ENCODE assay signal across 4 fruit fly cellular contexts in the genomic region with DNA sequence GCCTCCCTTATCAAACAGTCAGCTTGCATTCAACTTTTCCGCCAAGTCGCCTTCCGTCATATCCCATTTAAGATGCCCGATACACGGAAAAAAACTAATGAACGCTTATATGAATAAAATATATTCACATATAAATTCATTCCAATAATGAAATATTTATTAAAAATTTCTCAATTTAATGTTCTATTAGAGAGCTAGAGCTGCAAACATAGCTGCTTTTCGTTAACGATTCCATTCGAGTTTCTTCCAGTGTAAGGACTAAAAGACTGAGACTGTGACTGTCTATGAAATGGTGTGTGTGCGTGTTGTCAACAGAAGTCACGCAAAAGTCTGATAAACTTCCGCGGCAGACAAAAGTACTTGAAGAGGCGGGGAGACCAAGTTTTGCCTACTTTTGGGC.
A peak's percentile ranks its signal among the peaks of the same experiment; 100 is the strongest.
TF ChIP-seq lines count a peak whose summit lies in the region.

No protein-coding gene starts in this region.

- peak; percentile 0 for TF ChIP-seq CTCF in whole organism, embryonic (GFP tag; optimal IDR thresholded peaks at IDR 0.05; lab: Kevin White, UChicago)

TF ChIP-seq in whole organism, embryonic, 481 proteins besides CTCF, POLR2A, EP300 and RAD21 (continues in another document):
- peak; percentile 83 for TF ChIP-seq lab (GFP tag; optimal IDR thresholded peaks at IDR 0.05; lab: Kevin White, UChicago)
- no peak for TF ChIP-seq CG1647 (GFP tag; optimal IDR thresholded peaks at IDR 0.05; lab: Kevin White, UChicago)
- peak; percentile 6 for TF ChIP-seq dmrt11E (tag; optimal IDR thresholded peaks at IDR 0.05; lab: Kevin White, UChicago)
- peak in 1 of 2 experiments; percentile 54 for TF ChIP-seq bsh (GFP tag; optimal IDR thresholded peaks at IDR 0.05; lab: Kevin White, UChicago)
- no peak for TF ChIP-seq CG7357 (GFP tag; IDR thresholded peaks at IDR 0.05; lab: Robert Waterston, UW)
- TF ChIP-seq CG15011 (GFP tag; optimal IDR thresholded peaks at IDR 0.05; lab: Kevin White, UChicago), result peak; percentile 21
- TF ChIP-seq D (optimal IDR thresholded peaks at IDR 0.05; lab: Kevin White, UChicago), result no peak
- TF ChIP-seq D (GFP tag; optimal IDR thresholded peaks at IDR 0.05; lab: Kevin White, UChicago), result peak; percentile 23
- TF ChIP-seq CG8388 (GFP tag; optimal IDR thresholded peaks at IDR 0.05; lab: Kevin White, UChicago), result peak; percentile 15
- peak; percentile 4 for TF ChIP-seq CG2116 (GFP tag; optimal IDR thresholded peaks at IDR 0.05; lab: Kevin White, UChicago)
- TF ChIP-seq CoRest (tag; optimal IDR thresholded peaks at IDR 0.05; lab: Kevin White, UChicago), result peak; percentile 56
- TF ChIP-seq BtbVII (GFP tag; optimal IDR thresholded peaks at IDR 0.05; lab: Kevin White, UChicago), result peak; percentile 29
- TF ChIP-seq vvl (GFP tag; IDR thresholded peaks at IDR 0.05; lab: Robert Waterston, UW), result peak; percentile 59
- TF ChIP-seq Mad (GFP tag; optimal IDR thresholded peaks at IDR 0.05; lab: Kevin White, UChicago), result no peak
- TF ChIP-seq bbx (GFP tag; IDR thresholded peaks at IDR 0.05; lab: Robert Waterston, UW; ENCODE audit: partially characterized antibody), result no peak
- no peak for TF ChIP-seq ttk (GFP tag; IDR thresholded peaks at IDR 0.05; lab: Robert Waterston, UW)
- TF ChIP-seq C15 (GFP tag; IDR thresholded peaks at IDR 0.05; lab: Robert Waterston, UW), result no peak
- TF ChIP-seq CG6854 (GFP tag; optimal IDR thresholded peaks at IDR 0.05; lab: Kevin White, UChicago), result peak; percentile 30
- no peak for TF ChIP-seq CG33557 (GFP tag; optimal IDR thresholded peaks at IDR 0.05; lab: Kevin White, UChicago)
- TF ChIP-seq fd96Cb (tag; optimal IDR thresholded peaks at IDR 0.05; lab: Kevin White, UChicago), result peak; percentile 35
- TF ChIP-seq Dbx (GFP tag; IDR thresholded peaks at IDR 0.05; lab: Robert Waterston, UW), result peak; percentile 60; the same call in 2 of the 3 replicates

TF ChIP-seq in whole organism, prepupa, 60 proteins besides CTCF, POLR2A, EP300 and RAD21 (continues in another document):
- TF ChIP-seq CG15336 (GFP tag; IDR thresholded peaks at IDR 0.05; lab: Robert Waterston, UW) (peak; percentile 38; the same call in 1 of the 2 replicates), spab (GFP tag; optimal IDR thresholded peaks at IDR 0.05; lab: Kevin White, UChicago) (peak; percentile 5), CG10669 (GFP tag; optimal IDR thresholded peaks at IDR 0.05; lab: Kevin White, UChicago) (peak; percentile 39), CG3919 (GFP tag; optimal IDR thresholded peaks at IDR 0.05; lab: Kevin White, UChicago) (peak; percentile 25), CG4318 (GFP tag; optimal IDR thresholded peaks at IDR 0.05; lab: Kevin White, UChicago) (peak; percentile 9), CG6792 (GFP tag; optimal IDR thresholded peaks at IDR 0.05; lab: Kevin White, UChicago) (peak; percentile 10), OdsH (GFP tag; optimal IDR thresholded peaks at IDR 0.05; lab: Kevin White, UChicago) (peak; percentile 42), CG11762 (GFP tag; optimal IDR thresholded peaks at IDR 0.05; lab: Kevin White, UChicago; ENCODE audit: insufficient read depth) (no peak), CG16779 (tag; optimal IDR thresholded peaks at IDR 0.05; lab: Kevin White, UChicago) (no peak), salr (GFP tag; optimal IDR thresholded peaks at IDR 0.05; lab: Kevin White, UChicago) (peak in 1 of 2 experiments; percentile 13), CG6163 (GFP tag; IDR thresholded peaks at IDR 0.05; lab: Robert Waterston, UW) (0 out of 3 replicates have a peak, but pooled peaks have one; percentile 21), acj6 (GFP tag; optimal IDR thresholded peaks at IDR 0.05; lab: Kevin White, UChicago) (peak; percentile 19), ss (GFP tag; optimal IDR thresholded peaks at IDR 0.05; lab: Kevin White, UChicago) (peak in 1 of 2 experiments; percentile 36), CG6808 (GFP tag; optimal IDR thresholded peaks at IDR 0.05; lab: Kevin White, UChicago) (no peak), pdm3 (GFP tag; optimal IDR thresholded peaks at IDR 0.05; lab: Kevin White, UChicago) (peak; percentile 21), Sox102F (GFP tag; optimal IDR thresholded peaks at IDR 0.05; lab: Kevin White, UChicago) (peak; percentile 0), CG8632 (GFP tag; optimal IDR thresholded peaks at IDR 0.05; lab: Kevin White, UChicago) (peak; percentile 9), Hr4 (GFP tag; optimal IDR thresholded peaks at IDR 0.05; lab: Kevin White, UChicago) (peak; percentile 30), CG8119 (GFP tag; IDR thresholded peaks at IDR 0.05; lab: Robert Waterston, UW) (peak; percentile 22; the same call in 1 of the 3 replicates), cyc (GFP tag; optimal IDR thresholded peaks at IDR 0.05; lab: Kevin White, UChicago) (no peak), CG10631 (GFP tag; optimal IDR thresholded peaks at IDR 0.05; lab: Kevin White, UChicago) (peak; percentile 11)

TF ChIP-seq in whole organism, pupa, 21 proteins besides CTCF, POLR2A, EP300 and RAD21:
- TF ChIP-seq D1 (tag; optimal IDR thresholded peaks at IDR 0.05; lab: Kevin White, UChicago), result no peak
- TF ChIP-seq CG34367 (tag; optimal IDR thresholded peaks at IDR 0.05; lab: Kevin White, UChicago), result no peak
- TF ChIP-seq rn (GFP tag; IDR thresholded peaks at IDR 0.05; lab: Robert Waterston, UW), result no peak
- no peak for TF ChIP-seq gl (tag; optimal IDR thresholded peaks at IDR 0.05; lab: Kevin White, UChicago)
- no peak for TF ChIP-seq CG10348 (GFP tag; IDR thresholded peaks at IDR 0.05; lab: Robert Waterston, UW)
- peak; percentile 6 for TF ChIP-seq Pif1A (GFP tag; optimal IDR thresholded peaks at IDR 0.05; lab: Kevin White, UChicago)
- TF ChIP-seq CG12605 (GFP tag; IDR thresholded peaks at IDR 0.05; lab: Robert Waterston, UW), result no peak
- TF ChIP-seq Pif1B (GFP tag; optimal IDR thresholded peaks at IDR 0.05; lab: Kevin White, UChicago), result peak; percentile 25
- no peak for TF ChIP-seq CG13204 (GFP tag; optimal IDR thresholded peaks at IDR 0.05; lab: Kevin White, UChicago)
- TF ChIP-seq CG32121 (GFP tag; IDR thresholded peaks at IDR 0.05; lab: Robert Waterston, UW), result no peak
- TF ChIP-seq Ets98B (GFP tag; IDR thresholded peaks at IDR 0.05; lab: Robert Waterston, UW), result no peak
- peak; percentile 33; the same call in 1 of the 3 replicates for TF ChIP-seq CG4496 (GFP tag; IDR thresholded peaks at IDR 0.05; lab: Robert Waterston, UW)
- peak; percentile 0 for TF ChIP-seq CG9948 (tag; optimal IDR thresholded peaks at IDR 0.05; lab: Kevin White, UChicago)
- peak; percentile 33 for TF ChIP-seq CG8159 (tag; optimal IDR thresholded peaks at IDR 0.05; lab: Kevin White, UChicago)
- peak; percentile 38 for TF ChIP-seq CG15710 (tag; optimal IDR thresholded peaks at IDR 0.05; lab: Kevin White, UChicago)
- TF ChIP-seq CG14655 (GFP tag; optimal IDR thresholded peaks at IDR 0.05; lab: Kevin White, UChicago), result no peak

TF ChIP-seq in whole organism, wandering third instar larva, 38 proteins besides CTCF, POLR2A, EP300 and RAD21:
- TF ChIP-seq foxo (GFP tag; optimal IDR thresholded peaks at IDR 0.05; lab: Kevin White, UChicago), result peak in 1 of 2 experiments; percentile 9
- peak; percentile 1 for TF ChIP-seq h (GFP tag; optimal IDR thresholded peaks at IDR 0.05; lab: Kevin White, UChicago)
- no peak for TF ChIP-seq Vsx2 (GFP tag; optimal IDR thresholded peaks at IDR 0.05; lab: Kevin White, UChicago; ENCODE audit: partially characterized antibody)
- TF ChIP-seq woc (GFP tag; optimal IDR thresholded peaks at IDR 0.05; lab: Kevin White, UChicago), result no peak
- no peak for TF ChIP-seq Abd-B (GFP tag; optimal IDR thresholded peaks at IDR 0.05; lab: Kevin White, UChicago)
- TF ChIP-seq GATAd (GFP tag; optimal IDR thresholded peaks at IDR 0.05; lab: Kevin White, UChicago), result no peak
- TF ChIP-seq CG32264 (GFP tag; optimal IDR thresholded peaks at IDR 0.05; lab: Kevin White, UChicago), result no peak

Comparison
In these comparisons a context has a peak if more than half of its experiments do, and no peak if none do; other contexts are left out.
1. Of the 7 proteins assayed by ChIP-seq in both whole organism, embryonic and whole organism, prepupa: peak only in whole organism, embryonic: Blimp-1, CG6854 and Gug; only in whole organism, prepupa: none; in both: Sox102F; in neither: 3.